Worm (Caenorhabditis elegans): ENCODE data around the gene aqp-7.

DNA sequence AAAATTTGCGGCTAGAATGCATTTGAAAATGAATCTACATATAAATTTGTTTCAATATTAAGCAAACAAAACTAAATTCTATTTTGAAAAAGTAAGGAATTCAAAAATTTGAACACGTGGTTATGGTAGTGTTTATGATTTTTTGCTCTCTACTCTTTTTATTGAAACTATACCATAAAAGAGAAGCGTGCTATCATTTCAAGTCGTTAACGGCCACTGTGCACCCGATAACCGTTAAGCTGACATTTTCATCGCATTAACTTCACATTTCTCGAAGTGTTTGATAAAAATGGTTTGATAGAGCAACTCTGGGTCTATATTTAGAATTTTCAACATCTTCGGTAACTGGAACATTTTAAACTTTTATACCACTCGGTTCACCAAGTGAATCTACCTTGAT, 29.9 kb downstream of the aqp-7 start, which contains the start of gene twk-26:
- TF ChIP-seq him-1 (tag; optimal IDR thresholded peaks at IDR 0.05) (no peak), dao-5 (tag; optimal IDR thresholded peaks at IDR 0.05) (no peak)

All from whole organism, L4/young adult.